Worm (Caenorhabditis elegans): ENCODE measurements around the gene C53A5.9.

The C53A5.9 gene

DNA sequence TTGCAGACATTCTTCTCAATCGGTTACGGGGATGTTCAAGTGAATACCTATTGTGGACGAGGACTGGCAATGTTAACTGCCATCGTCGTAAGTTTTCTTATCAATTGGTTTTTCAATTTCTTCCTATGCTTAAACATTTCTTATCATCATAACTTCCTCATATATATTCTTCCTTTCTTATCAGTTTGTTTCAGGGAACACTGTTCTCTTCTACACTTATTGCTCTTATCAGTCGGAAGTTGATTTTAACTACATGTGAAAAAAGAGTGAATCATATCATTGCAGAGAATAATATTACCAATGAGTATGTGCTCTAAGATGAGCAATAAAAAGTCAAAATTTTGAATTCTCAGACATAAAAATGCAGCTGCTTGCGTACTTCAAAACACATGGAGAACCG is 16.5 kb downstream of the C53A5.9 start:
- TF ChIP-seq fos-1 (tag; optimal IDR thresholded peaks at IDR 0.05), result peak; percentile 96
- no peak for TF ChIP-seq R02D3.7 (tag; optimal IDR thresholded peaks at IDR 0.05)
- no peak for TF ChIP-seq mab-5 (tag; optimal IDR thresholded peaks at IDR 0.05)

DNA sequence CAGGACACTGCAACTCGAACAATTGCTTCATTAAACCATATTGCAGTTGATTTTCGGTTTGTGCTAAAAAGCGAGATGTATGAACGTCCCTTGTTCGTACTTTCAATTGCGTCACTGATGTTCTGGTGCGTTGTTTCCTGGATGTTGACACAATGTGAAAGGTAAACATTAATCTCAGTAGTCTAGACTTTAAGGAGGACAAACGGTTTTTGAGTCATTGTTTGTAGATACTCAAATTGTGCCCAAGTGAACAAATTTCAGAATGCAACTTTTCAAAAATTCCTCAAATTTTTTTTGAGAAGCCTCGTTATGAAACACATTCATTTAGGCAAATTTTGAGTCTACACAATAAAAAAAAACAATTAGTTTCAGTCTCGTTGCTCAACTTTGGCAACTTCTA is 17.7 kb downstream of the C53A5.9 start:
- no peak for TF ChIP-seq alr-1 (tag; optimal IDR thresholded peaks at IDR 0.05)
- no peak for TF ChIP-seq dmd-4 (tag; optimal IDR thresholded peaks at IDR 0.05)
- no peak for TF ChIP-seq crh-2 (tag; optimal IDR thresholded peaks at IDR 0.05)
- no peak for TF ChIP-seq nhr-237 (tag; optimal IDR thresholded peaks at IDR 0.05)
- TF ChIP-seq nhr-77 (tag; optimal IDR thresholded peaks at IDR 0.05), result no peak
- TF ChIP-seq ceh-16 (tag; optimal IDR thresholded peaks at IDR 0.05), result no peak
- no peak for TF ChIP-seq Y55F3AM.14 (GFP tag; optimal IDR thresholded peaks at IDR 0.05)
- no peak for TF ChIP-seq ZK546.5 (tag; optimal IDR thresholded peaks at IDR 0.05)
- TF ChIP-seq zag-1 (tag; optimal IDR thresholded peaks at IDR 0.05), result no peak
- no peak for TF ChIP-seq F13H6.1 (tag; optimal IDR thresholded peaks at IDR 0.05)
- TF ChIP-seq unc-55 (GFP tag; optimal IDR thresholded peaks at IDR 0.05), result no peak

DNA sequence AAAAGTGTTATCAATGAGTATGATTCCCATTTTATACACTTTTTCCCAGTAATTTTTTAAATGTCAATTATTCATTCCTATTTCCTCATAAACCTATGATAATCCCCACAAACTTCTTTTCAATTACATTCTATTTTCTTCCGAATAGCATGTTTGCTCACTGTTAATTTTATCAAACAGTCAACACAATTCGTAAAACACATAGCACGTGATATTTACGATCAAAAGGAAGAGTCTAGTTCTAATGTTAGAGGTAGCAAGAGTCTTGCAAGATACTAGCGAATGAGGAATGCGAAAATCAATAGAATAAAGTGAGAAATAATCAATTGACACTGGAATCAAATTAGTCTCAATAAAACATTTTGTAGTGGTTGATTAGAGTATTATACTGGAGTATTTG is 19.3 kb downstream of the C53A5.9 start:
- TF ChIP-seq snpc-4 (tag; optimal IDR thresholded peaks at IDR 0.05), result no peak
- TF ChIP-seq ztf-11 (tag; optimal IDR thresholded peaks at IDR 0.05), result no peak
- no peak for TF ChIP-seq nhr-21 (tag; optimal IDR thresholded peaks at IDR 0.05)
- no peak for TF ChIP-seq nhr-77 (tag; optimal IDR thresholded peaks at IDR 0.05)
- TF ChIP-seq lsy-2 (tag; optimal IDR thresholded peaks at IDR 0.05), result no peak
- no peak for TF ChIP-seq nhr-237 (tag; optimal IDR thresholded peaks at IDR 0.05)
- TF ChIP-seq elt-1 (tag; optimal IDR thresholded peaks at IDR 0.05), result no peak
- no peak for TF ChIP-seq dmd-4 (tag; optimal IDR thresholded peaks at IDR 0.05)
- no peak for TF ChIP-seq alr-1 (tag; optimal IDR thresholded peaks at IDR 0.05)
- no peak for TF ChIP-seq fos-1 (tag; optimal IDR thresholded peaks at IDR 0.05)
- no peak for TF ChIP-seq nhr-129 (tag; optimal IDR thresholded peaks at IDR 0.05)
- no peak for TF ChIP-seq R02D3.7 (tag; optimal IDR thresholded peaks at IDR 0.05)
- no peak for TF ChIP-seq skn-1 (tag; optimal IDR thresholded peaks at IDR 0.05)
- TF ChIP-seq egl-27 (tag; optimal IDR thresholded peaks at IDR 0.05), result no peak
- TF ChIP-seq peb-1 (tag; optimal IDR thresholded peaks at IDR 0.05), result no peak

DNA sequence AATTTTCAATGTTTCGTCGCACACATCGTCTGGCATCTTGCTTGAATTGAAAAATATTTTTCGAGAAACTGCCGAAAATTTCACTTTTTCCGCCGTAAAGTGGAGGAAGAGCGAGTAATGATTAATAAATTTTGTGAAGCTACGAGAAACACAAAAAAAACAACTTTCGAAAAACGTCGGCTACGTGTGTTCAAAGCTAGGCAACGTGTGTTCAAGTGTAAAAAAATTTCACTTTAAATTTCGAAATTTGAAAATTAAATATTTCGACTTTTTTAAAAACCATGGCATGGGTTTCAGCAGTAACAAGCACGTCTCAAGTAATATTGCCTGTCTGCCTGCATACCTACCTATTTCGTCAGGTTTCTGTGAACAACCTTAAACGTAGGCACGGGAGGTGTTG is 22.4 kb downstream of the C53A5.9 start, which contains the start of gene tag-191:
Gene tag-191, minus strand, starts transcription at position 101 of the 400 bp plus-strand sequence.
- TF ChIP-seq gmeb-1 (tag; optimal IDR thresholded peaks at IDR 0.05), result no peak
- no peak for TF ChIP-seq lin-13 (GFP tag; optimal IDR thresholded peaks at IDR 0.05)
- no peak for TF ChIP-seq nhr-23 (tag; optimal IDR thresholded peaks at IDR 0.05)
- no peak for TF ChIP-seq nhr-77 (tag; optimal IDR thresholded peaks at IDR 0.05)
- no peak for TF ChIP-seq unc-62 (GFP tag; optimal IDR thresholded peaks at IDR 0.05)
- no peak for TF ChIP-seq mdl-1 (tag; optimal IDR thresholded peaks at IDR 0.05)
- TF ChIP-seq nhr-11 (tag; optimal IDR thresholded peaks at IDR 0.05), result no peak
- TF ChIP-seq ZK546.5 (tag; optimal IDR thresholded peaks at IDR 0.05), result no peak
- TF ChIP-seq nhr-10 (tag; optimal IDR thresholded peaks at IDR 0.05), result no peak

DNA sequence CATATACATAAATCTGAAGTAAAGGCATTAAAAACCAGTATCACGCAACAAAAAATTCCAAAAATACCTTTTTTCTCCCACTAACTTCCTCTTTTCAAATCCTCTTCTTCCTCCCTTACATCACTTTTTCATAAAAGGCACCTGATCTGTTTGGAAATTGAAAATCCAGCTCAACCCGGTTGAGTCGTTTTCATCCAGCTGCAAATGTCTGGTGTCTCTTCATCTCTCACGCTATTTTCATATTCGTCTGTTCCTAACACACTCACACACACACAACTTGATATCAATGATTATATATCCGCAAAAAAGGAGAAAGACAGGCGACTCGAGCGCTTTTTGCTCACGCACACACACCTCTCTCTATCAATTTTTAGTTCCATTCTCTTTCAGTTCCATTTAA is 26.3 kb downstream of the C53A5.9 start:
- no peak for TF ChIP-seq unc-39 (tag; optimal IDR thresholded peaks at IDR 0.05)
- TF ChIP-seq sma-9 (GFP tag; optimal IDR thresholded peaks at IDR 0.05), result no peak
- TF ChIP-seq sma-9 (tag; optimal IDR thresholded peaks at IDR 0.05), result no peak
- no peak for TF ChIP-seq mdl-1 (tag; optimal IDR thresholded peaks at IDR 0.05)
- TF ChIP-seq ztf-1 (GFP tag; conservative IDR thresholded peaks at IDR 0.05), result no peak
- TF ChIP-seq unc-55 (GFP tag; optimal IDR thresholded peaks at IDR 0.05), result no peak
- no peak for TF ChIP-seq nhr-129 (tag; optimal IDR thresholded peaks at IDR 0.05)
- no peak for TF ChIP-seq nhr-77 (tag; optimal IDR thresholded peaks at IDR 0.05)
- TF ChIP-seq ztf-4 (tag; optimal IDR thresholded peaks at IDR 0.05), result no peak
- no peak for TF ChIP-seq R02D3.7 (tag; optimal IDR thresholded peaks at IDR 0.05)
- TF ChIP-seq egl-27 (tag; optimal IDR thresholded peaks at IDR 0.05), result no peak
- TF ChIP-seq gmeb-1 (tag; optimal IDR thresholded peaks at IDR 0.05), result no peak
- no peak for TF ChIP-seq dmd-4 (tag; optimal IDR thresholded peaks at IDR 0.05)
- TF ChIP-seq nhr-237 (tag; optimal IDR thresholded peaks at IDR 0.05), result no peak
- no peak for TF ChIP-seq ceh-16 (tag; optimal IDR thresholded peaks at IDR 0.05)
- no peak for TF ChIP-seq sem-4 (tag; optimal IDR thresholded peaks at IDR 0.05)
- TF ChIP-seq elt-3 (tag; optimal IDR thresholded peaks at IDR 0.05), result no peak

Measured in whole organism, L2 larva.